Worm (Caenorhabditis elegans) whole organism, early embryonic: ENCODE data around the gene sre-26.

Experiments used
- B0310.2 ChIP-seq: sonication (generic microtip); optimal IDR thresholded peaks from 2 replicates; lab custom pipeline; 2016; ENCODE audit warnings: mild to moderate bottlenecking, missing genetic modification characterization, missing compliant biosample characterization
- F13C5.2 ChIP-seq: sonication (generic microtip); optimal IDR thresholded peaks from 2 replicates; lab custom pipeline; 2017; ENCODE audit warnings: mild to moderate bottlenecking, missing genetic modification characterization, inconsistent platforms, missing compliant biosample characterization
- aly-1 ChIP-seq: sonication (generic microtip); optimal IDR thresholded peaks from 2 replicates; lab custom pipeline; 2016; ENCODE audit warnings: missing genetic modification characterization, missing compliant biosample characterization
- ama-1 ChIP-seq: fragments of 150-350 bp; optimal IDR thresholded peaks from 2 replicates; lab custom pipeline; 2014
- ceh-13 ChIP-seq: fragments of 200-800 bp; sonication (Bioruptor generic); optimal IDR thresholded peaks from 2 replicates; lab custom pipeline; 2018; ENCODE audit warnings: mild to moderate bottlenecking, missing genetic modification characterization, missing compliant biosample characterization
- ceh-36 ChIP-seq: sonication (generic microtip); optimal IDR thresholded peaks from 2 replicates; lab custom pipeline; 2016; ENCODE audit warnings: missing genetic modification characterization, inconsistent platforms, missing compliant biosample characterization
- ets-7 ChIP-seq: sonication (generic microtip); optimal IDR thresholded peaks from 2 replicates; lab custom pipeline; 2016; ENCODE audit warnings: missing genotype, missing genetic modification characterization, missing compliant biosample characterization
- flt-1 ChIP-seq: fragments of 200-800 bp; sonication (Bioruptor generic); IDR thresholded peaks from 2 replicates; pipeline ENCODE4 v1.3.6; 2022; ENCODE audit warnings: missing genetic modification characterization, missing compliant biosample characterization
- hmbx-1 ChIP-seq: sonication (generic microtip); optimal IDR thresholded peaks from 2 replicates; lab custom pipeline; 2016; ENCODE audit warnings: mild to moderate bottlenecking, missing genetic modification characterization, missing compliant biosample characterization
- hmg-4 ChIP-seq: fragments of 200-800 bp; sonication (Bioruptor generic); optimal IDR thresholded peaks from 2 replicates; lab custom pipeline; 2018; ENCODE audit warnings: mild to moderate bottlenecking, missing genetic modification characterization, missing compliant biosample characterization
- hnd-1 ChIP-seq: sonication (generic microtip); optimal IDR thresholded peaks from 2 replicates; lab custom pipeline; 2016; ENCODE audit warnings: missing genetic modification characterization, missing compliant biosample characterization
- pes-1 ChIP-seq: fragments of 200-800 bp; sonication (Bioruptor generic); IDR thresholded peaks from 2 replicates; pipeline ENCODE4 v1.3.6; 2022; ENCODE audit warnings: missing genetic modification reagents, missing genetic modification characterization, missing compliant biosample characterization
- scrt-1 ChIP-seq: fragments of 200-800 bp; sonication (Bioruptor generic); IDR thresholded peaks from 2 replicates; pipeline ENCODE4 v1.3.6; 2022; ENCODE audit warnings: missing genetic modification characterization, missing compliant biosample characterization
- sea-1 ChIP-seq: fragments of 200-800 bp; sonication (Bioruptor generic); conservative IDR thresholded peaks from 2 replicates; pipeline ENCODE4 v1.3.6; 2022; ENCODE audit warnings: missing genetic modification characterization, missing compliant biosample characterization
- tbx-11 ChIP-seq: fragments of 200-800 bp; sonication (Bioruptor generic); IDR thresholded peaks from 2 replicates; pipeline ENCODE4 v1.3.6; 2022; ENCODE audit warnings: missing genetic modification characterization, missing compliant biosample characterization
- tbx-37 ChIP-seq: fragments of 200-800 bp; sonication (Bioruptor generic); conservative IDR thresholded peaks from 2 replicates; pipeline ENCODE4 v1.3.6; 2022; ENCODE audit warnings: missing genetic modification reagents, missing genetic modification characterization, missing compliant biosample characterization
- tra-4 ChIP-seq: sonication (generic microtip); optimal IDR thresholded peaks from 2 replicates; lab custom pipeline; 2017; ENCODE audit warnings: missing genetic modification characterization, missing compliant biosample characterization

sre-26 gene

DNA sequence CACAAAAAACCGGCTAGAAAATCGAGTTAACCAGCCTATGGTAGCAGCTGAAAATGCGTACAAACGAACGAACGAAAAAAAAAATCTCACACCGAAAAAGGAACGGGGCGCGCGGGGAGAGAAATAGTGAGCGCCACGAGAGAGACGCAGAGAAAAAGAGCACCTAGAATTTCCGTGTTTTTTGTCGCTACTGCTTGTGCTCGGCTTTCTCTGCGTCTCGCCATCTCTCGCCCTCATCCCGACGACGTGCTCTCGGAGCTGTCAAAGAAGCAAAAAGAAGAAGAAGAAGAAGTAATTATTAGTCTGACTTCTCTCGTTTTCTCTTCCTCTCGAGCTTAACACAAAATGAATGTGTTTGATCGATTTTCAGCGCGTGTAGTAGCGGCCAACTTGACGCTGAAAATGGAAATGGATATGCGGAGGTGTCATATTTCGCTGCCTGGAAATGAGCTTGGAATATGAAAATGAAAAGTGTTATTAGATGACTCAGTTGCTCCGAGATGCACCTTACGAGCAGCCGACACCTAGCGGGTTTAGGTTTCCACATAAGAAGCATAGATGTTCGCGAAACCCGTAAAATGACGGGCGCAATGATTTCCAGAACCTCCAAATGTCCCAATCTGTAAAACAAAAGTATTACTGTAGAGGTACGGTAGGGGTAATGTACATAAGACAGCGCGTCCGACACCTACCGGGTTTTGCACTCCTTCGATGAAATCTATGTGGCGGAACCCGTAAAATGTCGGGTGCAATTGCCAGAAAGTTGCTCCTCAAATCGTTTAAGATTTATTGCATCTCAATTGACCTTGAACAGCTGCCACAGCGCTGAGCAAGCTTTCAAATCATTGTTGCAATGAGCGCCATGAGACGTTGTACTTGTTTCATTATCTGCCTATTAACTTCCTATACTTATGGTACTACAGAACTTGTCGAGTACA is 37.5 kb downstream of the sre-26 start, which contains the start of gene btb-14:
TSS of gene btb-14 (plus strand) at position 839 of the 938 bp plus-strand sequence.
- no peak for TF ChIP-seq tra-4 (tag; lab: Kevin White, UChicago)
- no peak for TF ChIP-seq ceh-36 (tag; lab: Kevin White, UChicago)
- no peak for TF ChIP-seq tbx-11 (GFP tag; lab: Robert Waterston, UW)
- no peak for TF ChIP-seq hmbx-1 (tag; lab: Kevin White, UChicago)
- TF ChIP-seq scrt-1: no peak
- TF ChIP-seq ceh-13 (GFP tag; lab: Kevin White, UChicago): no peak
- TF ChIP-seq ets-7: no peak
- TF ChIP-seq flt-1 (GFP tag; lab: Robert Waterston, UW): no peak

DNA sequence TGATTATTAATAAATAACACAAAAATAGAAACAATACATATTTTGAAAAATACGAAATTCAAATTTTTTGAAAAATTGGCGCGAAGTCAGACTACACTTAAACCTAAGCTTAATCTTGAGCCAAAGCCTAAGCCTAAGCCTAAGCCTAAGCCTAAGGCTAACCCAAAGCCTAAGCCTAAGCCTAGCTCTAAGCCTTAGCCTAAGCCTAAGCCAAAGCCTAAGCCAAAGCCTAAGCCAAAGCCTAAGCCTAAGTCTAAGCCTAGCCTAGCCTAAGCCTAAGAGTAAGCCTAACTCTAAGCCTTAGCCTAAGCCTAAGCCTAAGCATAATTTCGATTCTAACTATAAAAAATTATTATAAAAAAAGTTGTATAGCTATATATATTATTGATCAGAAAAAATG is 39.5 kb downstream of the sre-26 start:
- peak; percentile 76 for TF ChIP-seq ceh-36 (tag; lab: Kevin White, UChicago)
- TF ChIP-seq scrt-1: no peak

DNA sequence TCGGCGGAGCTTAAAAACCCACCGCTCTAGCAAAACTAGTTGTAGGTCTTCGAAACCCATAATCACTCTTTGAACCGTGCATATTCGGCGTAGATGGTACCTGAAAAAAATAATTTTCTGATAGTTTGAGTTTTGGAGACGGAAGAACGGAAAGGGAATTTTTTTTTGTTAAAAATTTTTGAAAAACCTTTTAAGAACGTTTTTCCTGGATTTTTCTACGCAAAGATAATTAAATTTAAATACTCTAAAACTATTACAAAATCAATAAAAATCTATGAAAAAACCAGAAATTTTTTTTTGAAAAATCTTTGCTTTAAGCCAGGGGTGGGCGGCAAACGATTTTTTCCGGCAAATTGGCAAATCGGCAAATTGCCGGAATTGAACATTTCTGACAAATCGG is 41.0 kb downstream of the sre-26 start, which contains the start of gene marc-5:
TSS of gene marc-5 (minus strand) at position 101 of the 400 bp plus-strand sequence.
- TF ChIP-seq sea-1 (no peak), hmg-4 (GFP tag; lab: Kevin White, UChicago) (no peak)

DNA sequence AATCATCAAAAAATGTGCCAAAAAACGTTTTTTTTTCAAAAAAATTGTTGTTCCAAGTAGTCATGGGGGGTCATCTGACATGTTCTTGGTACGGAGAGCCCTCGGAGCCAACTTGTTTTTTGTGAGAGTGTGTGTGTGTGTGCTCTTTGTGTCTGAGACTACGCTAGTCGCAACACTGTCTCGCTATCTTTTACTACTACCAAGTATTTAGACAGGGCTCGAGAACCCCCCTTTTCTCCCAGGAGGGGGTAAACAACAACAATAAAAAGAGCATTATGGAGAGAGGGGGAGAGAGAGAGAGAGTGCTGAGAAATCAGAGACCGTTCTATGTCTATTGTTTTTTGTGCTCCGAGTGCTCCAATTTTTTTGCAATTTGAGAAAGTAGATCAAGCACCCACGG is 41.6 kb downstream of the sre-26 start:
- TF ChIP-seq ceh-13 (GFP tag; lab: Kevin White, UChicago) (no peak), tbx-11 (GFP tag; lab: Robert Waterston, UW) (no peak), ets-7 (no peak), tra-4 (tag; lab: Kevin White, UChicago) (no peak), hnd-1 (tag; lab: Kevin White, UChicago) (no peak), tbx-37 (GFP tag; lab: Robert Waterston, UW) (no peak), ceh-36 (tag; lab: Kevin White, UChicago) (no peak), flt-1 (GFP tag; lab: Robert Waterston, UW) (no peak), hmbx-1 (tag; lab: Kevin White, UChicago) (no peak), F13C5.2 (tag; lab: Kevin White, UChicago) (no peak), B0310.2 (no peak), sea-1 (no peak), hmg-4 (GFP tag; lab: Kevin White, UChicago) (no peak)

DNA sequence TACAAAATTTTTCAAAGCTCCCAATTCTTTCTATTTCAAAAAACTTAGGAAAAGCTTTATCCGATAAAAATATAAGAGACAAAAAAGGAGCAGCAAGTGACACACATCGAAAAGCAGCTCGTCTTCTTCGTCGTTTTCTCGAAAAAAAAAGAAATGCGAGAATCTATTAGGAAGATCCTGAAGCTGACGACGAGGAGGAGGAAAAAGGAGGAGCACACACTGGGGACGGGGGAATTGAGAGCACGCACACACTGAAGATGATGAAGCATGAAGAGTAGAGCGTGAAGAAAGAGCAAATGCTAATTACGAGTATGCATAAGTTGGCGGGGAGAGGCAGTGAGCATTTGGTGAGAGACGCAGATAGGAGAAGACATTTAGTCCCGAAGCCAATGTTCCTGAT is 46.5 kb downstream of the sre-26 start:
- TF ChIP-seq hnd-1 (tag; lab: Kevin White, UChicago) (no peak), hmg-4 (GFP tag; lab: Kevin White, UChicago) (no peak), tbx-37 (GFP tag; lab: Robert Waterston, UW) (no peak), scrt-1 (no peak), B0310.2 (no peak), ets-7 (no peak), aly-1 (tag; lab: Kevin White, UChicago) (no peak), ceh-13 (GFP tag; lab: Kevin White, UChicago) (no peak), tra-4 (tag; lab: Kevin White, UChicago) (no peak), ceh-36 (tag; lab: Kevin White, UChicago) (no peak), F13C5.2 (tag; lab: Kevin White, UChicago) (no peak), flt-1 (GFP tag; lab: Robert Waterston, UW) (no peak), pes-1 (GFP tag; lab: Robert Waterston, UW) (no peak)

DNA sequence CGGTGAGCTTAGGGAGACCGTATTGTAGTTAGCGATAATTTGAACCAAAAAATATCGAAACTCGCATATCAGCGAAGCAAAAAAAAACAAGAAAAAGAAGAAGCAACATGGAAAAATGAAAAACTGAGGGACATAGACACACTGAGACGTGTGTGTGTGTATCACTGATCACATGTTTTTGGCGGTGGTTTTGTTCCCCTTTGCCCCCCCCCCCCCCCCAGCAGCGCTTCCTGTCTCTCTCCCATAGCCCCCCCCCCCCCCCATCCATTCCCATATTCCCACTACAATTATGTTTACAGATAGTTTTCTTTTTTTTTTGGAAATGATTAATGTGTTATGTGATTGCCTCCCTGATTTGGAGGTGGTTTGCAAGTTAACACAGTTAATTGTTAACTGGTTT is 51.2 kb downstream of the sre-26 start:
- no peak for TF ChIP-seq ceh-36 (tag; lab: Kevin White, UChicago)
- TF ChIP-seq tbx-37 (GFP tag; lab: Robert Waterston, UW): no peak
- no peak for TF ChIP-seq B0310.2
- no peak for TF ChIP-seq tbx-11 (GFP tag; lab: Robert Waterston, UW)
- no peak for TF ChIP-seq tra-4 (tag; lab: Kevin White, UChicago)
- TF ChIP-seq ets-7: no peak
- TF ChIP-seq hnd-1 (tag; lab: Kevin White, UChicago): no peak
- TF ChIP-seq ama-1 (lab: Kevin White, UChicago): no peak
- no peak for TF ChIP-seq scrt-1
- TF ChIP-seq flt-1 (GFP tag; lab: Robert Waterston, UW): no peak
- TF ChIP-seq ceh-13 (GFP tag; lab: Kevin White, UChicago): no peak
- TF ChIP-seq hmg-4 (GFP tag; lab: Kevin White, UChicago): no peak
- no peak for TF ChIP-seq sea-1
- no peak for TF ChIP-seq hmbx-1 (tag; lab: Kevin White, UChicago)
- no peak for TF ChIP-seq F13C5.2 (tag; lab: Kevin White, UChicago)
- no peak for TF ChIP-seq aly-1 (tag; lab: Kevin White, UChicago)
- no peak for TF ChIP-seq pes-1 (GFP tag; lab: Robert Waterston, UW)
